Fruit fly (Drosophila melanogaster) Kc167 (cell line): Measurements from ENCODE around the gene Rbm13.

Experiments used
- Myc ChIP-seq: fragments of >200 bp; optimal IDR thresholded peaks from 2 replicates; lab custom pipeline; 2017; ENCODE audit warnings: missing external identifiers
- Sin3A ChIP-seq: fragments of >200 bp; optimal IDR thresholded peaks from 2 replicates; lab custom pipeline; 2018; ENCODE audit warnings: missing external identifiers
- h ChIP-seq: fragments of >200 bp; optimal IDR thresholded peaks from 3 replicates; lab custom pipeline; 2018; ENCODE audit warnings: missing external identifiers
- insv ChIP-seq: fragments of >200 bp; optimal IDR thresholded peaks from 3 replicates; lab custom pipeline; 2018; ENCODE audit warnings: missing external identifiers
- psq ChIP-seq: fragments of >200 bp; optimal IDR thresholded peaks from 2 replicates; lab custom pipeline; 2017; ENCODE audit warnings: missing external identifiers
- ttk ChIP-seq: sonication (Bioruptor generic); optimal IDR thresholded peaks from 2 replicates; lab custom pipeline; 2017; ENCODE audit warnings: missing external identifiers

dm6 chrX:8894315-8895017 is 7.0 kb upstream of the Rbm13 start:
- TF ChIP-seq Sin3A (no peak), psq (lab: Kevin White, UChicago) (no peak), Myc (lab: Kevin White, UChicago) (no peak), ttk (lab: Kevin White, UChicago) (no peak), insv (lab: Kevin White, UChicago) (no peak), h (lab: Kevin White, UChicago) (no peak)
